Fruit fly (Drosophila melanogaster): Measurements from ENCODE around the gene Acox3.
A peak's percentile ranks its signal among the peaks of the same experiment; 100 is the strongest.

The Acox3 gene

dm6 chr2L:6455032-6455954 is 7.1 kb upstream of the Acox3 start, which contains the start of gene retm (continued):
- TF ChIP-seq p53 (GFP tag; optimal IDR thresholded peaks at IDR 0.05) (no peak), Scr (GFP tag; IDR thresholded peaks at IDR 0.05; ENCODE audit: partially characterized antibody) (no peak), NC2α (GFP tag; optimal IDR thresholded peaks at IDR 0.05) (no peak), chn (GFP tag; optimal IDR thresholded peaks at IDR 0.05) (peak; percentile 70), CG11093 (GFP tag; IDR thresholded peaks at IDR 0.05) (no peak), jumu (GFP tag; optimal IDR thresholded peaks at IDR 0.05) (no peak), vnd (GFP tag; IDR thresholded peaks at IDR 0.05; ENCODE audit: partially characterized antibody) (no peak), D19B (GFP tag; optimal IDR thresholded peaks at IDR 0.05) (no peak), tap (tag; optimal IDR thresholded peaks at IDR 0.05) (no peak), Sry-β (GFP tag; optimal IDR thresholded peaks at IDR 0.05) (no peak), tll (GFP tag; optimal IDR thresholded peaks at IDR 0.05) (no peak), dan (GFP tag; IDR thresholded peaks at IDR 0.05) (no peak), croc (GFP tag; conservative IDR thresholded peaks at IDR 0.05) (no peak), CG11560 (tag; IDR thresholded peaks at IDR 0.05) (no peak), CG15011 (GFP tag; optimal IDR thresholded peaks at IDR 0.05) (no peak), Oaz (GFP tag; IDR thresholded peaks at IDR 0.05) (no peak), Meics (GFP tag; optimal IDR thresholded peaks at IDR 0.05) (no peak), mam (GFP tag; optimal IDR thresholded peaks at IDR 0.05) (no peak), CG10462 (GFP tag; optimal IDR thresholded peaks at IDR 0.05) (no peak), Drgx (GFP tag; IDR thresholded peaks at IDR 0.05) (no peak), E2f2 (GFP tag; IDR thresholded peaks at IDR 0.05) (no peak), CG6813 (GFP tag; optimal IDR thresholded peaks at IDR 0.05) (peak; percentile 10), CG30431 (GFP tag; optimal IDR thresholded peaks at IDR 0.05) (no peak), NFAT (GFP tag; IDR thresholded peaks at IDR 0.05) (no peak), Dip3 (GFP tag; optimal IDR thresholded peaks at IDR 0.05) (no peak), fd96Cb (tag; optimal IDR thresholded peaks at IDR 0.05) (no peak), hth (optimal IDR thresholded peaks at IDR 0.05) (no peak), CG16815 (GFP tag; optimal IDR thresholded peaks at IDR 0.05) (no peak), CG12155 (GFP tag; optimal IDR thresholded peaks at IDR 0.05) (no peak), Eip74EF (GFP tag; optimal IDR thresholded peaks at IDR 0.05) (no peak), CG32532 (GFP tag; IDR thresholded peaks at IDR 0.05) (peak; percentile 25; the same call in 1 of the 2 replicates), CG15696 (tag; optimal IDR thresholded peaks at IDR 0.05) (no peak), CG32767 (GFP tag; IDR thresholded peaks at IDR 0.05) (no peak), CG12299 (tag; optimal IDR thresholded peaks at IDR 0.05) (peak; percentile 42), CG9437 (GFP tag; optimal IDR thresholded peaks at IDR 0.05) (no peak), sna (GFP tag; IDR thresholded peaks at IDR 0.05; ENCODE audit: partially characterized antibody) (no peak), CG4617 (GFP tag; optimal IDR thresholded peaks at IDR 0.05; ENCODE audit: borderline replicate concordance) (no peak), HHEX (GFP tag; optimal IDR thresholded peaks at IDR 0.05) (no peak), crol (GFP tag; IDR thresholded peaks at IDR 0.05) (peak; percentile 93), sens-2 (GFP tag; IDR thresholded peaks at IDR 0.05) (no peak), CrebB (tag; optimal IDR thresholded peaks at IDR 0.05) (peak; percentile 14), CG8290 (GFP tag; optimal IDR thresholded peaks at IDR 0.05) (no peak), CG8290 (tag; optimal IDR thresholded peaks at IDR 0.05) (peak in 1 of 2 experiments; percentile 33), Hr39 (optimal IDR thresholded peaks at IDR 0.05) (no peak), dpn (GFP tag; optimal IDR thresholded peaks at IDR 0.05) (no peak), CG17802 (tag; optimal IDR thresholded peaks at IDR 0.05) (peak; percentile 83), CG12659 (GFP tag; optimal IDR thresholded peaks at IDR 0.05) (no peak), ash1 (GFP tag; optimal IDR thresholded peaks at IDR 0.05) (no peak), Dfd (GFP tag; optimal IDR thresholded peaks at IDR 0.05) (no peak), her (GFP tag; optimal IDR thresholded peaks at IDR 0.05) (no peak)

Data from whole organism, embryonic.